Worm (Caenorhabditis elegans): ENCODE results near the gene klp-7.
A peak's percentile ranks its signal among the peaks of the same experiment; 100 is the strongest.

Gene klp-7

ce11 chrIII:10819257-10819656 is 13.5 kb downstream of the klp-7 start:
- TF ChIP-seq ces-1 (GFP tag; optimal IDR thresholded peaks at IDR 0.05) (peak; percentile 36), blmp-1 (tag; optimal IDR thresholded peaks at IDR 0.05) (no peak)

DNA sequence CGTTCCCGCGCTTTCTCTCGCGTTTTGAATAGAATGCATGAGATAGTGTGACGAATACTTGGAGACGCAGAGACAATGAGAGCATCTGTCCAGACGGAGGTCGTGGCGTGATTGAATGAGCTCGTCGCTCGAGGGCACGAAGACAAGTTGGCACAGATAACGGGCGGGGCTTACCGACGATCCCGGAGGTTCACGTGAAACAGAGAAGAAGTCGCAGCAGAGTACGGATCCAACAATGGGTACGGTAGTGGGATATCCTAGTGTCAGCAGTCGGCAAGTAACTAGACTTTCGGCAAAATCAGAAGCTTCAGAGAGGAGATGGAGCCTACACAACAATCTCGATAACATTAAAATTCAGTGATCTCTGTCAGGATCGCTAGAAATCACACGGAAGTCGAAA is 14.1 kb downstream of the klp-7 start:
- TF ChIP-seq sptf-1 (tag; optimal IDR thresholded peaks at IDR 0.05) (no peak), cnd-1 (tag; optimal IDR thresholded peaks at IDR 0.05) (peak; percentile 59), unc-62 (GFP tag; optimal IDR thresholded peaks at IDR 0.05) (peak; percentile 40), nhr-76 (tag; optimal IDR thresholded peaks at IDR 0.05) (no peak)

ce11 chrIII:10820592-10821242 is 15.0 kb downstream of the klp-7 start:
- TF ChIP-seq unc-62 (GFP tag; optimal IDR thresholded peaks at IDR 0.05) (no peak), unc-120 (tag; optimal IDR thresholded peaks at IDR 0.05; ENCODE audit: poor library complexity, severe bottlenecking) (no peak), lsy-2 (tag; optimal IDR thresholded peaks at IDR 0.05) (peak; percentile 8)

ce11 chrIII:10822494-10823113 is 16.9 kb downstream of the klp-7 start:
- TF ChIP-seq zip-8 (tag; optimal IDR thresholded peaks at IDR 0.05) (peak; percentile 22), lin-13 (tag; optimal IDR thresholded peaks at IDR 0.05) (no peak), flh-1 (GFP tag; optimal IDR thresholded peaks at IDR 0.05) (no peak), ceh-83 (GFP tag; optimal IDR thresholded peaks at IDR 0.05) (no peak)

DNA sequence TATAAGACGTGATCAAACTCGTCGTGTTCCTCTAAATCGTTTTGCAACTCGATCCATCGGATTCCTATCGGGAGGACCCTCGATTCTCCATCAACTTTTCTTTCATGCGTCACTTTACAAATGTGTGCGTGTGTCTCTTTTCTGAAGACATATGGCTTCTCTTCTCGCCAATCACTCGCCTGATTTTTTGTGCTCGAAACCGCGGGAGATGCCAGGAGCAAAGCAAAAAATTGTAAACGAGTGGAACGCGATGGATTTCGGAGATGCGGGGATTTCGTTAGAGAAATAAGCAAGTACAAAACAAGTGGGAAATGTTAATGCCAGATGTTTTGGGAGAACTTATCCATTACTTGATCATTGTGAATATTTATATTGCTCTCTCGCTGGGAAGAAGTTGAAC is 18.5 kb downstream of the klp-7 start:
- TF ChIP-seq hlh-1 (tag; optimal IDR thresholded peaks at IDR 0.05) (peak; percentile 30), cnd-1 (tag; optimal IDR thresholded peaks at IDR 0.05) (no peak), flh-1 (GFP tag; optimal IDR thresholded peaks at IDR 0.05) (no peak), ceh-43 (GFP tag; optimal IDR thresholded peaks at IDR 0.05) (no peak), nhr-2 (tag; optimal IDR thresholded peaks at IDR 0.05) (no peak), nhr-28 (tag; optimal IDR thresholded peaks at IDR 0.05) (no peak), unc-120 (tag; optimal IDR thresholded peaks at IDR 0.05; ENCODE audit: poor library complexity, severe bottlenecking) (peak; percentile 12), mls-2 (tag; optimal IDR thresholded peaks at IDR 0.05) (no peak), elt-1 (tag; optimal IDR thresholded peaks at IDR 0.05; ENCODE audit: borderline replicate concordance, insufficient read depth) (no peak), ceh-39 (tag; optimal IDR thresholded peaks at IDR 0.05) (no peak), ham-2 (GFP tag; optimal IDR thresholded peaks at IDR 0.05) (no peak)

DNA sequence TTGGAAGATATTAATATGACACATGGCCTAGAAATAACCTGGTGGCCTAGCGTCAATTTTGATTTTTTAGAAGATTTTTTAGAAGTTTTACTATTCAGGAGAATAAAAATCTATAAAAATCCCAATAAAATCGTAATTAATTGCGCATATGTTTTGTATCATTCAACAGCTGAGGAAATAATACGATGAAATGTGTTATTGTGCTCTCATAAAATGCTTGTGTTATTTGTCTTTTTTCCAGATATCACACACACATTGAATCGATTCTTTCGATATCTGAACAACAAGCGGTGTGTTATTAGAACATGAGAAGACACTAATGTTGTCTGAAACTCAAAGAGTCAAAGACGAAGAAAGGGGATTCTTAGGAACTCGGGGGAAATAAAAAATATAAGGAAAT is 19.4 kb downstream of the klp-7 start:
- no peak for TF ChIP-seq nhr-76 (tag; optimal IDR thresholded peaks at IDR 0.05)
- no peak for TF ChIP-seq drap-1 (GFP tag; optimal IDR thresholded peaks at IDR 0.05)
- no peak for TF ChIP-seq flh-1 (GFP tag; optimal IDR thresholded peaks at IDR 0.05)
- no peak for TF ChIP-seq hlh-1 (tag; optimal IDR thresholded peaks at IDR 0.05)
- TF ChIP-seq nhr-237 (tag; optimal IDR thresholded peaks at IDR 0.05): no peak
- no peak for TF ChIP-seq ces-1 (GFP tag; optimal IDR thresholded peaks at IDR 0.05)
- no peak for TF ChIP-seq nhr-28 (tag; optimal IDR thresholded peaks at IDR 0.05)
- no peak for TF ChIP-seq ceh-43 (GFP tag; optimal IDR thresholded peaks at IDR 0.05)
- TF ChIP-seq nhr-2 (tag; optimal IDR thresholded peaks at IDR 0.05): no peak
- TF ChIP-seq elt-3 (tag; optimal IDR thresholded peaks at IDR 0.05): no peak
- no peak for TF ChIP-seq sptf-1 (tag; optimal IDR thresholded peaks at IDR 0.05)
- TF ChIP-seq ham-2 (GFP tag; optimal IDR thresholded peaks at IDR 0.05): no peak
- TF ChIP-seq mls-2 (tag; optimal IDR thresholded peaks at IDR 0.05): no peak
- no peak for TF ChIP-seq mab-5 (tag; optimal IDR thresholded peaks at IDR 0.05)
- no peak for TF ChIP-seq snpc-4 (tag; optimal IDR thresholded peaks at IDR 0.05)
- TF ChIP-seq elt-1 (tag; optimal IDR thresholded peaks at IDR 0.05; ENCODE audit: borderline replicate concordance, insufficient read depth): no peak
- TF ChIP-seq nhr-12 (tag; optimal IDR thresholded peaks at IDR 0.05): no peak
- TF ChIP-seq tbx-8 (GFP tag; optimal IDR thresholded peaks at IDR 0.05): no peak
- TF ChIP-seq zip-8 (tag; optimal IDR thresholded peaks at IDR 0.05): no peak

DNA sequence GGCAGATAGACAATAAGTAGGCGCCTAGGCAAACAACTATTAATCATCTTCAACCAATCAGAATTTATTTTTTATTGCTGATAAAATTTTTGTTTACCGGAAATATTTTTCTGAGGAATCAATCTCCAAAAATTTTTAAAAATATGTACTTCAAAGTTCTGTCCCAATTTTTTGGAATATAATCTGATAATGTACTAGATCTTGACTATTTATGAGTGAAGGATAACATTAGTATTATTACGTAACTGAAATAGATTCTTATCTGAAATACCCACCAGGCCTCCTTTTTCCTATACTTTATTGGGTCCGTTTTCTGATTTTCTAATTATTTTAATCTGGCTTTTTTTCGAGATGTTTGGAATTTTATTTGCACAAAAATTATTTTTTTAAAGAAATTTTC is 25.8 kb downstream of the klp-7 start:
- TF ChIP-seq zip-8 (tag; optimal IDR thresholded peaks at IDR 0.05) (peak; percentile 6), mls-2 (tag; optimal IDR thresholded peaks at IDR 0.05) (no peak), elt-1 (tag; optimal IDR thresholded peaks at IDR 0.05; ENCODE audit: borderline replicate concordance, insufficient read depth) (peak; percentile 59)
